Worm (Caenorhabditis elegans): Measurements from ENCODE around the gene arrd-26.

DNA sequence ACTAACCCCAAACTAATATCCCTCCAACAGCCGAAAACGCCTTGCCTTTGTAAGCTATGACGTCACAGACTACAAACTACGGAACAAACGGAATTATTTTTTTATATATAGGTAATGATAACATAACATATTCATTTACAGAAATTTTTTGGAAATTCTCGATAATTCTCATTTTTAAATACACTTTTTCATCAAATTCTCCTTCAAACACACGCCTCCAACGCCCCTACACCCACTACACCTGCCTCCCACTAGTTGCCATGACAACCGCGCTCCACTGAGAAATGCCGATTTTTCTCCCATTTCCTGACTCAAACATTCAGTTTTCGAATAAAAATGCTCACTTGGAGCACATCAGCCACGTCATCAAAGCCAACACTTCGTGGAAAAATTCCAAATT, 48.3 kb downstream of the arrd-26 start, which contains the start of gene xbx-4:
- TF ChIP-seq hpl-2 (GFP tag; optimal IDR thresholded peaks at IDR 0.05) (no peak), sox-4 (tag; optimal IDR thresholded peaks at IDR 0.05) (no peak), nhr-237 (tag; optimal IDR thresholded peaks at IDR 0.05) (no peak), unc-130 (tag; optimal IDR thresholded peaks at IDR 0.05) (no peak), lsy-2 (tag; optimal IDR thresholded peaks at IDR 0.05) (no peak), snu-23 (GFP tag; optimal IDR thresholded peaks at IDR 0.05) (no peak), ztf-11 (tag; optimal IDR thresholded peaks at IDR 0.05) (no peak), ztf-4 (tag; optimal IDR thresholded peaks at IDR 0.05) (no peak), tbx-2 (tag; optimal IDR thresholded peaks at IDR 0.05) (no peak), pqm-1 (tag; optimal IDR thresholded peaks at IDR 0.05) (no peak), elt-2 (tag; optimal IDR thresholded peaks at IDR 0.05) (no peak), snpc-4 (tag; optimal IDR thresholded peaks at IDR 0.05) (no peak)
